Fruit fly (Drosophila melanogaster): ENCODE data around the gene mRpL23.

mRpL23 gene

DNA sequence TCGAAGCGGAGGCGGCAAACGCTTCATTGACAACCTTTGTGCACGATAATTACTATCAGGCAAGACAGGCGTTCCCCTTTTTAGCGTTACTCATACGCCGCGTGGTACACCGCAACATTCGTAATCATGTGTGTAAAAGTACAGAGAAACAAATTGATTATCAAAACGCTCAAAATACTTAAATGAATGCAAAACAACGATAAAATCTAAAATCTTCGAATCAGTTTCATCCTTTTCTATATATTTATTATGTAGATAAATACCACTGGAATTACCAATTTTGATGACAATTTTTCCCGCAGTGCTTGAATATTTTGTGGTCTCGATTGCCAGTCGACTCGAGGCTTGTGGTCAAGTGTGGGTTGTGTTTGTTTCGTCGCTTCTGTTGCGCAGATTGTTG is 37.4 kb upstream of the mRpL23 start (continued):
- TF ChIP-seq CG10267 (tag; optimal IDR thresholded peaks at IDR 0.05) (no peak), CG9797 (GFP tag; optimal IDR thresholded peaks at IDR 0.05) (no peak), CG4424 (GFP tag; optimal IDR thresholded peaks at IDR 0.05) (no peak), HmgD (GFP tag; optimal IDR thresholded peaks at IDR 0.05) (no peak), zf30C (GFP tag; optimal IDR thresholded peaks at IDR 0.05) (no peak), ranshi (GFP tag; IDR thresholded peaks at IDR 0.05) (peak; percentile 66), CG32532 (GFP tag; IDR thresholded peaks at IDR 0.05) (no peak), dysf (GFP tag; IDR thresholded peaks at IDR 0.05) (peak; percentile 33; the same call in 1 of the 3 replicates), sisA (GFP tag; IDR thresholded peaks at IDR 0.05) (peak; percentile 32; the same call in 1 of the 2 replicates), Opbp (GFP tag; IDR thresholded peaks at IDR 0.05; ENCODE audit: partially characterized antibody) (no peak), CG15011 (GFP tag; optimal IDR thresholded peaks at IDR 0.05) (no peak), Drgx (GFP tag; IDR thresholded peaks at IDR 0.05) (peak; percentile 42; the same call in 1 of the 2 replicates), CG12071 (GFP tag; optimal IDR thresholded peaks at IDR 0.05) (peak; percentile 14), PHDP (tag; optimal IDR thresholded peaks at IDR 0.05) (no peak), CG18011 (GFP tag; optimal IDR thresholded peaks at IDR 0.05) (no peak), CG7271 (tag; optimal IDR thresholded peaks at IDR 0.05) (no peak), hkb (optimal IDR thresholded peaks at IDR 0.05) (no peak), hkb (GFP tag; IDR thresholded peaks at IDR 0.05) (peak; percentile 43; the same call in 1 of the 2 replicates), B-H2 (GFP tag; optimal IDR thresholded peaks at IDR 0.05) (no peak), pzg (GFP tag; optimal IDR thresholded peaks at IDR 0.05) (no peak), Blimp-1 (GFP tag; optimal IDR thresholded peaks at IDR 0.05) (peak; percentile 12), CG2129 (GFP tag; IDR thresholded peaks at IDR 0.05; ENCODE audit: partially characterized antibody) (no peak), tx (GFP tag; optimal IDR thresholded peaks at IDR 0.05) (no peak), Hmr (GFP tag; optimal IDR thresholded peaks at IDR 0.05) (no peak), CG11560 (tag; IDR thresholded peaks at IDR 0.05) (no peak), CG12769 (tag; optimal IDR thresholded peaks at IDR 0.05) (no peak), tin (GFP tag; optimal IDR thresholded peaks at IDR 0.05) (peak; percentile 10), Dref (GFP tag; IDR thresholded peaks at IDR 0.05) (no peak), bab2 (GFP tag; optimal IDR thresholded peaks at IDR 0.05) (peak; percentile 33), CG3847 (GFP tag; IDR thresholded peaks at IDR 0.05) (no peak), ssp (GFP tag; IDR thresholded peaks at IDR 0.05) (no peak), Ada2b (GFP tag; IDR thresholded peaks at IDR 0.05) (peak; percentile 70; the same call in 1 of the 2 replicates), ci (GFP tag; IDR thresholded peaks at IDR 0.05) (no peak), lab (GFP tag; optimal IDR thresholded peaks at IDR 0.05) (peak; percentile 82), z (GFP tag; IDR thresholded peaks at IDR 0.05) (no peak), Stat92E (GFP tag; optimal IDR thresholded peaks at IDR 0.05) (no peak), vnd (GFP tag; IDR thresholded peaks at IDR 0.05; ENCODE audit: partially characterized antibody) (no peak), CG13624 (GFP tag; optimal IDR thresholded peaks at IDR 0.05) (no peak), CG3407 (GFP tag; optimal IDR thresholded peaks at IDR 0.05) (no peak), ro (GFP tag; IDR thresholded peaks at IDR 0.05) (no peak), dimm (GFP tag; IDR thresholded peaks at IDR 0.05) (no peak), Nf-YA (GFP tag; IDR thresholded peaks at IDR 0.05) (no peak), CG17359 (tag; optimal IDR thresholded peaks at IDR 0.05) (peak; percentile 30), Mad (GFP tag; optimal IDR thresholded peaks at IDR 0.05) (no peak), gem (tag; optimal IDR thresholded peaks at IDR 0.05) (peak; percentile 36), Dp (GFP tag; optimal IDR thresholded peaks at IDR 0.05) (no peak), peb (GFP tag; IDR thresholded peaks at IDR 0.05) (no peak), CG9727 (GFP tag; optimal IDR thresholded peaks at IDR 0.05) (peak; percentile 17), CG1602 (GFP tag; optimal IDR thresholded peaks at IDR 0.05) (no peak), Ptx1 (GFP tag; IDR thresholded peaks at IDR 0.05) (peak; percentile 23; the same call in 1 of the 2 replicates), CG17612 (GFP tag; IDR thresholded peaks at IDR 0.05) (no peak), GATAe (GFP tag; conservative IDR thresholded peaks at IDR 0.05) (no peak)

All from whole organism, embryonic.